Fruit fly (Drosophila melanogaster): Measurements from ENCODE around the gene CG42300.

The CG42300 gene

DNA sequence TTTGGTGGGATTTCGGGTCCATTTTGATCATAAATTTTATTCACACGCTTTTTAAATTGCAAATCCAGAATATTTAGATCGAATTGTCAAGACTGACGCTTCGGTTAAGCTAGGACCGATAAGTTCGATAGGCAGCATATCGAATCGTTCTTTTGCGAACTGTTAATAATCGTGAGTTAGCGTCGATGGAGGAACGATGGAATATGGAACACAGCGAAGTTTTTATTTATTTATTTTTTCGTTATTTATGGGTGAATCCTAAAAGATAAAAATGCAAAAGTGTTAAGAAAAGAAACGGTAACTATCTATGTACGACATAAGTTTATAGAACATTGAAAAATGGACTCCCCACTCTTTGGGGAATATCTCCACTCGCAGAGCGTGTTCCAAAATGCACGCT, at the start of gene CG42300:
TSS of gene CG42300 (minus strand) at position 101 of the 400 bp plus-strand sequence.
- TF ChIP-seq CG7271 (tag; optimal IDR thresholded peaks at IDR 0.05): no peak
- TF ChIP-seq tap (tag; optimal IDR thresholded peaks at IDR 0.05): no peak
- no peak for TF ChIP-seq CG17328 (GFP tag; IDR thresholded peaks at IDR 0.05)
- peak; percentile 28 for TF ChIP-seq CG30020 (tag; optimal IDR thresholded peaks at IDR 0.05)
- TF ChIP-seq jing (GFP tag; optimal IDR thresholded peaks at IDR 0.05): no peak
- no peak for TF ChIP-seq br (optimal IDR thresholded peaks at IDR 0.05)

DNA sequence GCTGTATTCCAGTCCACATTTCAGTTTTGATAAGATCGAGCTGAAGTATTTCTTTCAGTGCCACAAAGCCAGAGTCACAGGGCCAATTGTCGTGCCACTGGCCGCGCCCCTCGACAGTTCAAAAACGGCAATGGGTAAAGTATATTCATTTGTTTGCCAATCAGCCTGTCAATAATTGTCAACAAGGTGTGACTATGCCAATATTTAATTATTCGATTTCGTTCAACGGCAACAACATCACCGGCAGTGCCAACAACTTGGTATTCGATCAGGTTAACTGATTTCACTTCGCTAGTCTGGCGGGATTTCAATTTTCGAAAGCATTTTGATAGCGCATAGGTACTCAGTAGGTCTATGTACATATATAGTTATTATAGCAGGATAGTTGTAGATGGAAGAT, 46.6 kb upstream of the CG42300 start:
- TF ChIP-seq h (optimal IDR thresholded peaks at IDR 0.05) (no peak), fru (optimal IDR thresholded peaks at IDR 0.05) (no peak), CG3726 (GFP tag; IDR thresholded peaks at IDR 0.05) (no peak), pfk (GFP tag; optimal IDR thresholded peaks at IDR 0.05) (no peak), trh (GFP tag; optimal IDR thresholded peaks at IDR 0.05) (no peak), Antp (GFP tag; optimal IDR thresholded peaks at IDR 0.05) (no peak), dpn (GFP tag; optimal IDR thresholded peaks at IDR 0.05) (no peak), H2.0 (GFP tag; IDR thresholded peaks at IDR 0.05) (no peak), bsh (GFP tag; optimal IDR thresholded peaks at IDR 0.05) (no peak), CG11398 (GFP tag; optimal IDR thresholded peaks at IDR 0.05) (no peak), CG15269 (tag; optimal IDR thresholded peaks at IDR 0.05) (peak; percentile 11), CG14860 (GFP tag; IDR thresholded peaks at IDR 0.05; ENCODE audit: partially characterized antibody) (no peak), CG12659 (GFP tag; optimal IDR thresholded peaks at IDR 0.05) (peak; percentile 6), ro (GFP tag; IDR thresholded peaks at IDR 0.05) (no peak), CG31365 (tag; optimal IDR thresholded peaks at IDR 0.05) (no peak), CG3065 (GFP tag; optimal IDR thresholded peaks at IDR 0.05) (no peak), hkb (optimal IDR thresholded peaks at IDR 0.05) (no peak), hkb (GFP tag; IDR thresholded peaks at IDR 0.05) (peak; percentile 41; the same call in 1 of the 2 replicates), CG12155 (GFP tag; optimal IDR thresholded peaks at IDR 0.05) (no peak), crol (GFP tag; IDR thresholded peaks at IDR 0.05) (no peak), zf30C (GFP tag; optimal IDR thresholded peaks at IDR 0.05) (no peak), CG8944 (GFP tag; optimal IDR thresholded peaks at IDR 0.05) (no peak), Eip74EF (GFP tag; optimal IDR thresholded peaks at IDR 0.05) (no peak), CG9817 (tag; optimal IDR thresholded peaks at IDR 0.05) (peak; percentile 9), Hand (GFP tag; optimal IDR thresholded peaks at IDR 0.05) (no peak), Oli (tag; optimal IDR thresholded peaks at IDR 0.05) (no peak), lab (GFP tag; optimal IDR thresholded peaks at IDR 0.05) (peak; percentile 54), CG30431 (GFP tag; optimal IDR thresholded peaks at IDR 0.05) (no peak), ara (GFP tag; IDR thresholded peaks at IDR 0.05) (no peak), Sin3A (optimal IDR thresholded peaks at IDR 0.05) (no peak), ash1 (GFP tag; optimal IDR thresholded peaks at IDR 0.05) (no peak), Rx (GFP tag; IDR thresholded peaks at IDR 0.05) (no peak), grn (GFP tag; optimal IDR thresholded peaks at IDR 0.05) (no peak), CG9727 (GFP tag; optimal IDR thresholded peaks at IDR 0.05) (no peak), fd96Cb (tag; optimal IDR thresholded peaks at IDR 0.05) (no peak), cg (GFP tag; optimal IDR thresholded peaks at IDR 0.05) (no peak), Vsx1 (GFP tag; optimal IDR thresholded peaks at IDR 0.05) (no peak), lmd (GFP tag; IDR thresholded peaks at IDR 0.05) (no peak), CG2678 (tag; optimal IDR thresholded peaks at IDR 0.05) (peak; percentile 40), MBD-R2 (GFP tag; IDR thresholded peaks at IDR 0.05) (no peak), tgo (GFP tag; IDR thresholded peaks at IDR 0.05) (0 out of 3 replicates have a peak, but pooled peaks have one; percentile 15), Taf1 (GFP tag; IDR thresholded peaks at IDR 0.05) (no peak), klu (GFP tag; IDR thresholded peaks at IDR 0.05) (no peak), CG1233 (GFP tag; optimal IDR thresholded peaks at IDR 0.05) (peak; percentile 4), shn (GFP tag; optimal IDR thresholded peaks at IDR 0.05) (no peak), tx (GFP tag; optimal IDR thresholded peaks at IDR 0.05) (no peak)

Measured in whole organism, embryonic.